Fruit fly (Drosophila melanogaster) S2 (cell line): ENCODE data around the gene CG17601.

Experiments
- CG8478 ChIP-seq: fragments of >200 bp; optimal IDR thresholded peaks from 2 replicates; lab custom pipeline; 2018
- CTCF ChIP-seq, 2 experiments: fragments of >200 bp; optimal IDR thresholded peaks; 2 replicates each; lab custom pipeline; 2018

Gene CG17601

DNA sequence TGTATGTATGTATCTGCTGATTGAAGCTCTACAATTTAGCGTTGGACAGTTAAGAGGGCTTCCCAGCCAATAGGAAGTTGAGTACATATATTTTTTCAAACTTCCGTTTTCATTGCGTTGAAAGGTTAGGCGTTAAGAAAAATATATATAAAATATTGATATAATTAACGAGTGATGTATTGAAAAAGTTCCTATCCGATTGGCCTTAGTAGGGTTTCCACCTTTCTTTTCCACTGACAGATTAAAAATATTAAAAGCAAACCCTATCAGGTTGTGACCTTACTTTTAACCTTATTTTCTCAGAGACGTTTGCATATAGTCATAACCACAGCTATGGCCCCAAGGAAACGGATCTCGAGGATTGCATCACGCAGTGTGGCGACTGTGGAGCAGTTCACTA is at the start of gene CG17601:
Gene CG17601, plus strand, starts transcription at position 301 of the 400 bp plus-strand sequence.
- TF ChIP-seq CG8478 (lab: Kevin White, UChicago) (no peak), CTCF (optimal IDR thresholded peaks at IDR 0.05; lab: Kevin White, UChicago) (no peak)

- TF ChIP-seq CG8478 (lab: Kevin White, UChicago) (no peak), CTCF (optimal IDR thresholded peaks at IDR 0.05; lab: Kevin White, UChicago) (no peak)
These were observed 47.3 kb upstream of the CG17601 start for dm6 chrX:22499557-22499956.

dm6 chrX:22502225-22502624 is 44.7 kb upstream of the CG17601 start:
- TF ChIP-seq CG8478 (lab: Kevin White, UChicago) = no peak
- TF ChIP-seq CTCF (optimal IDR thresholded peaks at IDR 0.05; lab: Kevin White, UChicago) = no peak

dm6 chrX:22509085-22509484 is 37.8 kb upstream of the CG17601 start:
- TF ChIP-seq CG8478 (lab: Kevin White, UChicago) (no peak), CTCF (optimal IDR thresholded peaks at IDR 0.05; lab: Kevin White, UChicago) (no peak)

dm6 chrX:22510776-22511175 is 36.1 kb upstream of the CG17601 start:
- TF ChIP-seq CG8478 (lab: Kevin White, UChicago) = no peak
- TF ChIP-seq CTCF (optimal IDR thresholded peaks at IDR 0.05; lab: Kevin White, UChicago) = no peak

DNA sequence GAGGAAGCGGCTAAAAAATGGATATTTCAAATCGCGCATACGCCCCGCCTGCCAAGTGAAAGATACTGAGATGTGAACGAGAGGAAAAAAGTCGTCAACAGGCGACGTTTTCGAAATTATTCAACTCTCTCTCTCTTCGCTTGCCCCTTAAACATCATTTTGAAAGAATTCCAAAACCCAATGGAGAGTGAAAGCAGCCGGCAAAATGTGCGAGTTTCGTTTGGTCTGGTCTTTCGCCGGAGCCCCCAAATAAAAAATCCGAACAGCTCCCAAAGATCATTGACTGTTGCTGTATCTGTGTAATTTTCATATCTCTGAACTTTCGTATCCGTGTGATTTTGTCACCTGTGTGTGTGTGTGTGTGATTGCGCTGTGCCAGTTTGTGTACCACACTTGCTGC is 34.8 kb upstream of the CG17601 start:
- TF ChIP-seq CG8478 (lab: Kevin White, UChicago) (no peak), CTCF (optimal IDR thresholded peaks at IDR 0.05; lab: Kevin White, UChicago) (no peak)

DNA sequence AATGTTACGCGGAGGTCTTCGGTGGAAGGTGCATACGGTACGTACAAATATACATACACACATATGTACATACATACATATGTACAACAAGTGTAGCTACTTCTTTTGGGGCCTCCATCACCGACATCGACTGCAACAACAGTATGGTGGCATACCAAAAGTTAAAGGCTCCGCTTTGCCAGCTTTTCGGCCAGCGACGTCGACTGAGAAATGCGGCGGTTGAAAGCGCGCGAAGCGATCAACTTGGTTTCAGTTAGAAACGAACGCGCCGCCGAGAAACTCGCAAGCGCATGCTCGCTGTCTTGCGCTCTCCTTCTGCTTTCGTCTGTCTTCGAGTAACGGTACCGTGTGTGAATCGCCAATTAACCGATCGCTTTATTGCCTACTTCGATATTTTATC is 31.9 kb upstream of the CG17601 start, which contains the start of gene CG17600:
Gene CG17600, plus strand, starts transcription at position 250 of the 400 bp plus-strand sequence.
- TF ChIP-seq CG8478 (lab: Kevin White, UChicago) (no peak), CTCF (optimal IDR thresholded peaks at IDR 0.05; lab: Kevin White, UChicago) (no peak)

- TF ChIP-seq CTCF (optimal IDR thresholded peaks at IDR 0.05; lab: Kevin White, UChicago) (no peak), CG8478 (lab: Kevin White, UChicago) (no peak)
These were observed 19.7 kb upstream of the CG17601 start for dm6 chrX:22527210-22527609.

- TF ChIP-seq CG8478 (lab: Kevin White, UChicago) = no peak
- no peak for TF ChIP-seq CTCF (optimal IDR thresholded peaks at IDR 0.05; lab: Kevin White, UChicago)
These were observed 17.1 kb upstream of the CG17601 start, which contains the start of gene S6kII for dm6 chrX:22529664-22530321. Gene S6kII, plus strand, starts transcription at chrX:22529964.

DNA sequence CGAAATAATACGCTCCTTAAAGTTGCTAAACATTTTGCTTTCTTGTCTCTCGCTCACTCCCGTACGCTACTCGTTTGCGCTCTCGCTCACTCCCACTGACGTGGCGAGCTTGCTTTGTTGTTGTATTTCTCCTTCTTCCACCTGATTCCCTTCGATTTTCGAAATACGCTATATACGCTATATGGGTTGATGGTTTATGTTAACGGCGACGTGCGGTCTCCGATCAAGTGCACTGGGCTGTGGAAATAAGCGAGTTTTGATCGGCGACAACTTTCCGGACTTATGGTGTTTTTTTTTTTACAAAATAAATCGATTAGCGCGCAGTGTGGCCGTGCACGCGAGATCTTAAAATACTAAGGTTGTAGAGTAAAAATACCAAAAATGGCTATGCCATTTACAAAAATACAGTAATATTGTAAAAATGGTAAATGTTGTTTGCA is 6.8 kb upstream of the CG17601 start, which contains the start of gene CG17598:
Gene CG17598, minus strand, starts transcription at position 319 of the 440 bp plus-strand sequence.
- TF ChIP-seq CTCF (optimal IDR thresholded peaks at IDR 0.05; lab: Kevin White, UChicago) = no peak

- no peak for TF ChIP-seq CG8478 (lab: Kevin White, UChicago)
- TF ChIP-seq CTCF (optimal IDR thresholded peaks at IDR 0.05; lab: Kevin White, UChicago) = no peak
These were observed 2.7 kb upstream of the CG17601 start, which contains the start of gene Cluap1 for dm6 chrX:22544222-22544621. Gene Cluap1, minus strand, starts transcription at chrX:22544322.

dm6 chrX:22544660-22545059 is 2.2 kb upstream of the CG17601 start:
- TF ChIP-seq CTCF (optimal IDR thresholded peaks at IDR 0.05; lab: Kevin White, UChicago) (peak; percentile 61 to 70), CG8478 (lab: Kevin White, UChicago) (no peak)

dm6 chrX:22574362-22574761 is 27.5 kb downstream of the CG17601 start:
- TF ChIP-seq CG8478 (lab: Kevin White, UChicago) (no peak), CTCF (optimal IDR thresholded peaks at IDR 0.05; lab: Kevin White, UChicago) (no peak)

- TF ChIP-seq CG8478 (lab: Kevin White, UChicago) (no peak), CTCF (optimal IDR thresholded peaks at IDR 0.05; lab: Kevin White, UChicago) (no peak)
These were observed 28.2 kb downstream of the CG17601 start for dm6 chrX:22575082-22575481.

DNA sequence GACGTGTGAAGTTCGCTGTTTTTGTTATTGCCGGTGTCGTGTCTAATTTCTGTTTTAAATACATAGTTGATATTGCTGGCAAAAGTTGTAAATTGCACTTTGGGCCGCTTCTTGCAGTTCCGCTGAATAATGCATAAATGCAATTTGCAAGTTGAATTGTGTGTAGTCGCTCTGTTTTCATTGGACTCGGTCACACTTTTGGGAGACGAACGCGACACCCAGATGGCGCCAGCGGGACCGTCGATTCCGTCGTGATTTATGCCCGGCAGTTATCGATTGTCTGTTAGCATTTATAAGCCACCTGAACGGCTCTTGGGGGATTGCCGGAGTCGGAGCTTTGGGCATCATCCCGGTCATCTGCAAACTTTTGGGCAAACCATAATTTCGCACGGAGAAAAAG is 36.0 kb downstream of the CG17601 start:
- peak; percentile 76 to 77 for TF ChIP-seq CTCF (optimal IDR thresholded peaks at IDR 0.05; lab: Kevin White, UChicago)
- TF ChIP-seq CG8478 (lab: Kevin White, UChicago) = no peak
